Worm (Caenorhabditis elegans) whole organism, mixed stage, embryonic: ENCODE results near the gene clec-32.

ENCODE experiments used
- bed-3 ChIP-seq: fragments of 200-800 bp; sonication (Bioruptor generic); optimal IDR thresholded peaks from 3 replicates; lab custom pipeline; 2018; ENCODE audit warnings: mild to moderate bottlenecking, missing genetic modification characterization, moderate library complexity, missing compliant biosample characterization
- blmp-1 ChIP-seq: fragments of 150-350 bp; optimal IDR thresholded peaks from 2 replicates; lab custom pipeline; 2014; ENCODE audit warnings: missing biosample characterization, missing genetic modification characterization
- ceh-43 ChIP-seq: fragments of 200-800 bp; sonication (Bioruptor generic); optimal IDR thresholded peaks from 2 replicates; lab custom pipeline; 2018; ENCODE audit warnings: mild to moderate bottlenecking, missing genetic modification characterization, moderate library complexity, missing compliant biosample characterization
- ceh-83 ChIP-seq: fragments of 200-800 bp; sonication (Bioruptor generic); optimal IDR thresholded peaks from 2 replicates; lab custom pipeline; 2018; ENCODE audit warnings: mild to moderate bottlenecking, missing genetic modification characterization, missing compliant biosample characterization
- cnd-1 ChIP-seq: fragments of 200-800 bp; sonication (Bioruptor generic); optimal IDR thresholded peaks from 2 replicates; lab custom pipeline; 2018; ENCODE audit warnings: mild to moderate bottlenecking, missing genetic modification characterization, missing compliant biosample characterization
- drap-1 ChIP-seq: fragments of 200-800 bp; sonication (Bioruptor generic); optimal IDR thresholded peaks from 3 replicates; lab custom pipeline; 2018; ENCODE audit warnings: mild to moderate bottlenecking, missing genetic modification characterization, missing compliant biosample characterization
- elt-1 ChIP-seq: sonication (generic microtip); optimal IDR thresholded peaks from 2 replicates; lab custom pipeline; 2017; ENCODE audit warnings: missing genetic modification characterization, mild to moderate bottlenecking, missing compliant biosample characterization, antibody characterized with exemption, moderate library complexity, borderline replicate concordance; ENCODE audit not compliant: insufficient read depth
- elt-3 ChIP-seq: fragments of 150-350 bp; optimal IDR thresholded peaks from 2 replicates; lab custom pipeline; 2014; ENCODE audit warnings: missing biosample characterization, missing genetic modification characterization
- ham-2 ChIP-seq: fragments of 200-800 bp; sonication (Bioruptor generic); optimal IDR thresholded peaks from 2 replicates; lab custom pipeline; 2018; ENCODE audit warnings: mild to moderate bottlenecking, missing genetic modification characterization, missing compliant biosample characterization
- hlh-1 ChIP-seq: fragments of 150-350 bp; optimal IDR thresholded peaks from 2 replicates; lab custom pipeline; 2014; ENCODE audit warnings: missing biosample characterization, missing genetic modification reagents, missing genetic modification characterization
- lin-13 ChIP-seq: fragments of 150-350 bp; optimal IDR thresholded peaks from 2 replicates; lab custom pipeline; 2014; ENCODE audit warnings: missing biosample characterization, missing genetic modification characterization
- lin-32 ChIP-seq: fragments of 200-800 bp; sonication (Bioruptor generic); optimal IDR thresholded peaks from 2 replicates; lab custom pipeline; 2018; ENCODE audit warnings: mild to moderate bottlenecking, missing genetic modification characterization, missing compliant biosample characterization
- lsy-2 ChIP-seq: fragments of 150-350 bp; optimal IDR thresholded peaks from 2 replicates; lab custom pipeline; 2014; ENCODE audit warnings: missing biosample characterization, missing genetic modification characterization
- mab-5 ChIP-seq: fragments of 150-350 bp; optimal IDR thresholded peaks from 2 replicates; lab custom pipeline; 2014; ENCODE audit warnings: missing biosample characterization, missing genetic modification characterization
- mls-2 ChIP-seq: sonication (generic microtip); optimal IDR thresholded peaks from 2 replicates; lab custom pipeline; 2016; ENCODE audit warnings: mild to moderate bottlenecking, missing genetic modification characterization, moderate library complexity, missing compliant biosample characterization
- nhr-12 ChIP-seq: fragments of 150-350 bp; optimal IDR thresholded peaks from 2 replicates; lab custom pipeline; 2014; ENCODE audit warnings: missing biosample characterization, missing genetic modification characterization
- nhr-2 ChIP-seq: fragments of 150-350 bp; optimal IDR thresholded peaks from 2 replicates; lab custom pipeline; 2014; ENCODE audit warnings: missing biosample characterization, missing genetic modification characterization
- nhr-237 ChIP-seq: fragments of 150-350 bp; optimal IDR thresholded peaks from 2 replicates; lab custom pipeline; 2014; ENCODE audit warnings: missing biosample characterization, missing genetic modification characterization
- nhr-76 ChIP-seq: sonication (generic microtip); optimal IDR thresholded peaks from 2 replicates; lab custom pipeline; 2017; ENCODE audit warnings: missing biosample characterization, missing genetic modification characterization
- pha-4 ChIP-seq: fragments of 150-350 bp; optimal IDR thresholded peaks from 2 replicates; lab custom pipeline; 2018; ENCODE audit warnings: missing biosample characterization, missing genetic modification reagents, missing genetic modification characterization
- sem-2 ChIP-seq: fragments of 200-800 bp; sonication (Bioruptor generic); optimal IDR thresholded peaks from 2 replicates; lab custom pipeline; 2018; ENCODE audit warnings: mild to moderate bottlenecking, missing genetic modification characterization, missing compliant biosample characterization
- snpc-4 ChIP-seq: fragments of 150-350 bp; optimal IDR thresholded peaks from 2 replicates; lab custom pipeline; 2014; ENCODE audit warnings: missing biosample characterization, missing genetic modification characterization
- tbx-8 ChIP-seq: fragments of 200-800 bp; sonication (Bioruptor generic); optimal IDR thresholded peaks from 2 replicates; lab custom pipeline; 2018; ENCODE audit warnings: mild to moderate bottlenecking, missing genetic modification characterization, moderate library complexity, missing compliant biosample characterization
- unc-120 ChIP-seq: sonication (generic microtip); optimal IDR thresholded peaks from 2 replicates; lab custom pipeline; 2017; ENCODE audit warnings: missing genetic modification characterization, missing compliant biosample characterization; ENCODE audit not compliant: poor library complexity, severe bottlenecking
- unc-39 ChIP-seq: fragments of 150-350 bp; optimal IDR thresholded peaks from 2 replicates; lab custom pipeline; 2014; ENCODE audit warnings: missing biosample characterization, missing genetic modification characterization
- unc-62 ChIP-seq: fragments of 150-350 bp; optimal IDR thresholded peaks from 2 replicates; lab custom pipeline; 2014; ENCODE audit warnings: missing biosample characterization, missing genetic modification reagents, missing genetic modification characterization
- zip-8 ChIP-seq: fragments of 150-350 bp; optimal IDR thresholded peaks from 2 replicates; lab custom pipeline; 2014; ENCODE audit warnings: missing biosample characterization, missing genetic modification characterization
- ztf-11 ChIP-seq: fragments of 150-350 bp; optimal IDR thresholded peaks from 2 replicates; lab custom pipeline; 2014; ENCODE audit warnings: missing biosample characterization, missing genetic modification characterization

The clec-32 gene

ce11 chrV:16902726-16903125, 41.1 kb upstream of the clec-32 start, which contains the start of gene srd-68:
Gene srd-68 (minus strand): TSS chrV:16902826.
- TF ChIP-seq ceh-83 (GFP tag; lab: Kevin White, UChicago) (no peak), nhr-76 (no peak), nhr-237 (tag; lab: Kevin White, UChicago) (no peak), hlh-1 (no peak), lin-32 (GFP tag; lab: Kevin White, UChicago) (no peak), sem-2 (GFP tag; lab: Kevin White, UChicago) (no peak), blmp-1 (tag; lab: Kevin White, UChicago) (no peak), ceh-43 (GFP tag; lab: Kevin White, UChicago) (no peak), bed-3 (no peak), zip-8 (tag; lab: Kevin White, UChicago) (no peak), tbx-8 (GFP tag; lab: Kevin White, UChicago) (no peak), mab-5 (tag; lab: Kevin White, UChicago) (no peak), snpc-4 (tag; lab: Kevin White, UChicago) (no peak), lsy-2 (tag; lab: Kevin White, UChicago) (no peak), ztf-11 (tag; lab: Kevin White, UChicago) (no peak), elt-3 (no peak), unc-62 (GFP tag; lab: Kevin White, UChicago) (no peak)
- TF ChIP-seq, all 35 proteins: peak for 0

DNA sequence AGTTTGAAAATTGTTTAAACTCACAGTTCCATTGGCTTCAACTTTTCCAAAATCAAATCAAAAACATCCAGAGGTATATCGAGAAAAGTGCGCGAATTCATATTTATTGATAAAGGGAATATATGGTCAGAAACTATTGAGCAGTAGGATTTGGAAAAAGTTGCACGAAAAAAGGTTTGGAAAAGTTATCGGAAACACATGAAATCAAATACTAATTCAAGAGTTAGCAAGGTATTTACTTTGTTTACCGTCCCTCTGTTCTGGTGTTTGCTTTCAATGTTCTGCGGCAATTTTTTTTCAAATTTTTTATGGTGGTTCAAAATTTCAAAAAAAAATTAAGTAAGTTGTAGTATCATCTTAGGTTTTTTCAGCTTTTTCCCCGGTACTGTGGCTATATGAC, 37.7 kb upstream of the clec-32 start, which contains the start of gene fbxa-45:
TSS of gene fbxa-45 (minus strand) at position 101 of the 400 bp plus-strand sequence.
- TF ChIP-seq unc-39 (tag; lab: Kevin White, UChicago), result no peak
- no peak for TF ChIP-seq lin-13 (tag; lab: Kevin White, UChicago)
- TF ChIP-seq mls-2 (tag; lab: Kevin White, UChicago), result no peak
- no peak for TF ChIP-seq ceh-83 (GFP tag; lab: Kevin White, UChicago)
- TF ChIP-seq unc-62 (GFP tag; lab: Kevin White, UChicago), result no peak
- no peak for TF ChIP-seq sem-2 (GFP tag; lab: Kevin White, UChicago)
- TF ChIP-seq ztf-11 (tag; lab: Kevin White, UChicago), result no peak
- TF ChIP-seq ham-2 (GFP tag; lab: Kevin White, UChicago), result no peak
- no peak for TF ChIP-seq snpc-4 (tag; lab: Kevin White, UChicago)
- no peak for TF ChIP-seq nhr-2 (tag; lab: Kevin White, UChicago)
- TF ChIP-seq nhr-237 (tag; lab: Kevin White, UChicago), result no peak

DNA sequence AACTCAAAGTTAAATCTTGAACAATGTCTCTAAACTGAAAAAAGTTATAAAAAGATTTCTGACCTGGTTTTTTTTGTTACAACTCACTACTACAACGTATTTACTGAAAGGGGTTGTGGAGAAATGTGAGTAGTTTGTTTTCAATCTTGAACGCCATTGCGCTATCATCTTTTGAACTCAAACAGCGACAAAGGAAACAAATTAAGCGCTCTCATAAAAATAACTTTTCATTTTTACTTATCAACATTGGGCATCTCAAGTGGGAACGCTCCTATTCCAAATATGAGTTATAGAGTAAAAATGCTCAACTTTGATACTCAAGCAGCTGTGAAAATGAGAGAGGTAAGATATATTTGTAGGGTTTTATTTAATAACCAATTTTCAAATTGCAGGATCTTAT, 31.8 kb upstream of the clec-32 start, which contains the start of gene F09C6.15:
TSS of gene F09C6.15 (plus strand) at position 301 of the 400 bp plus-strand sequence.
- TF ChIP-seq cnd-1 (tag; lab: Kevin White, UChicago), result no peak
- TF ChIP-seq pha-4 (tag; lab: Kevin White, UChicago), result no peak
- TF ChIP-seq mls-2 (tag; lab: Kevin White, UChicago), result no peak
- TF ChIP-seq hlh-1, result no peak

- TF ChIP-seq ztf-11 (tag; lab: Kevin White, UChicago) (no peak), pha-4 (tag; lab: Kevin White, UChicago) (no peak), tbx-8 (GFP tag; lab: Kevin White, UChicago) (no peak), sem-2 (GFP tag; lab: Kevin White, UChicago) (no peak), hlh-1 (no peak), snpc-4 (tag; lab: Kevin White, UChicago) (no peak), elt-1 (tag; lab: Kevin White, UChicago) (no peak)
- TF ChIP-seq, all 35 proteins: peak for 0
Measured at ce11 chrV:16888788-16889325, 27.2 kb upstream of the clec-32 start, which contains the start of the genes ifas-2 and fbxa-44. Gene ifas-2 (minus strand): TSS chrV:16888888. Gene fbxa-44 (plus strand): TSS chrV:16889275.

- TF ChIP-seq ztf-11 (tag; lab: Kevin White, UChicago) (no peak), unc-62 (GFP tag; lab: Kevin White, UChicago) (no peak), drap-1 (GFP tag; lab: Kevin White, UChicago) (no peak), elt-3 (no peak), nhr-237 (tag; lab: Kevin White, UChicago) (no peak), mls-2 (tag; lab: Kevin White, UChicago) (no peak), hlh-1 (no peak), nhr-2 (tag; lab: Kevin White, UChicago) (no peak), nhr-12 (tag; lab: Kevin White, UChicago) (no peak), unc-120 (tag; lab: Kevin White, UChicago) (no peak), unc-39 (tag; lab: Kevin White, UChicago) (no peak), ham-2 (GFP tag; lab: Kevin White, UChicago) (no peak), ceh-83 (GFP tag; lab: Kevin White, UChicago) (no peak), cnd-1 (tag; lab: Kevin White, UChicago) (no peak)
Measured at ce11 chrV:16884744-16885143, 23.1 kb upstream of the clec-32 start, which contains the start of gene F09C6.13. Gene F09C6.13 (plus strand): TSS chrV:16885044.
